Worm (Caenorhabditis elegans): ENCODE data around the gene zyg-8.

- no peak for TF ChIP-seq ceh-16 (tag; optimal IDR thresholded peaks at IDR 0.05)
- no peak for TF ChIP-seq ztf-4 (tag; optimal IDR thresholded peaks at IDR 0.05)
- TF ChIP-seq snpc-4 (tag; optimal IDR thresholded peaks at IDR 0.05): no peak
- TF ChIP-seq unc-62 (GFP tag; optimal IDR thresholded peaks at IDR 0.05): no peak
- no peak for TF ChIP-seq elt-1 (tag; optimal IDR thresholded peaks at IDR 0.05)
- TF ChIP-seq R02D3.7 (tag; optimal IDR thresholded peaks at IDR 0.05): no peak
- TF ChIP-seq nhr-21 (tag; optimal IDR thresholded peaks at IDR 0.05): no peak
- no peak for TF ChIP-seq nhr-25 (tag; optimal IDR thresholded peaks at IDR 0.05)
- no peak for TF ChIP-seq mab-5 (tag; optimal IDR thresholded peaks at IDR 0.05)
- TF ChIP-seq nhr-77 (tag; optimal IDR thresholded peaks at IDR 0.05): no peak
Measured at ce11 chrIII:12028769-12029168, 32.7 kb upstream of the zyg-8 start, which contains the start of gene Y79H2A.12.
